Worm (Caenorhabditis elegans) whole organism, young adult: ENCODE data around the gene pro-2.

Experiments
- attf-6 ChIP-seq: fragments of 200-800 bp; sonication (Bioruptor generic); IDR thresholded peaks from 2 replicates; pipeline ENCODE4 v1.3.6; 2022; ENCODE audit warnings: missing genetic modification reagents, missing genetic modification characterization, missing compliant biosample characterization
- egl-44 ChIP-seq: fragments of 200-800 bp; sonication (Bioruptor generic); IDR thresholded peaks from 2 replicates; pipeline ENCODE4 v1.3.6; 2022; ENCODE audit warnings: missing genetic modification reagents, missing genetic modification characterization, missing compliant biosample characterization
- ets-4 ChIP-seq: fragments of 200-800 bp; sonication (Bioruptor generic); optimal IDR thresholded peaks from 2 replicates; lab custom pipeline; 2018; ENCODE audit warnings: mild to moderate bottlenecking, missing genetic modification characterization, missing compliant biosample characterization
- gei-17 ChIP-seq: fragments of 200-800 bp; sonication (Bioruptor generic); optimal IDR thresholded peaks from 2 replicates; lab custom pipeline; 2018; ENCODE audit warnings: mild to moderate bottlenecking, missing genetic modification characterization, missing compliant biosample characterization
- lin-54 ChIP-seq: fragments of 200-800 bp; sonication (Bioruptor generic); optimal IDR thresholded peaks from 2 replicates; lab custom pipeline; 2018; ENCODE audit warnings: mild to moderate bottlenecking, missing genetic modification characterization, missing compliant biosample characterization
- madf-6 ChIP-seq: fragments of 200-800 bp; sonication (Bioruptor generic); IDR thresholded peaks from 2 replicates; pipeline ENCODE4 v1.3.6; 2022; ENCODE audit warnings: missing genetic modification reagents, missing genetic modification characterization, missing compliant biosample characterization
- rpc-1 ChIP-seq, 2 experiments: fragments of 150-350 bp in 1 of 2; sonication (generic microtip) in 1 of 2; optimal IDR thresholded peaks; 2 replicates each; lab custom pipeline; 2014 to 2018; ENCODE audit warnings: missing biosample characterization in 1 of 2, missing genetic modification characterization in 1 of 2, missing genetic modification reagents in 1 of 2, missing genotype in 1 of 2
- snpc-4 ChIP-seq, 5 experiments: fragments of 150-350 bp in 1 of 5; sonication (generic microtip) in 4 of 5; optimal IDR thresholded peaks; 2 replicates each; lab custom pipeline; 2014 to 2018; ENCODE audit warnings: missing genetic modification characterization in 5 of 5, missing biosample characterization in 3 of 5, antibody characterized with exemption in 2 of 5, mild to moderate bottlenecking in 2 of 5, missing compliant biosample characterization in 2 of 5, missing genotype in 2 of 5, moderate library complexity in 2 of 5, missing genetic modification reagents in 1 of 5
- tlf-1 ChIP-seq: fragments of 200-800 bp; sonication (Bioruptor generic); optimal IDR thresholded peaks from 2 replicates; lab custom pipeline; 2018; ENCODE audit warnings: mild to moderate bottlenecking, missing genetic modification characterization, missing compliant biosample characterization

DNA sequence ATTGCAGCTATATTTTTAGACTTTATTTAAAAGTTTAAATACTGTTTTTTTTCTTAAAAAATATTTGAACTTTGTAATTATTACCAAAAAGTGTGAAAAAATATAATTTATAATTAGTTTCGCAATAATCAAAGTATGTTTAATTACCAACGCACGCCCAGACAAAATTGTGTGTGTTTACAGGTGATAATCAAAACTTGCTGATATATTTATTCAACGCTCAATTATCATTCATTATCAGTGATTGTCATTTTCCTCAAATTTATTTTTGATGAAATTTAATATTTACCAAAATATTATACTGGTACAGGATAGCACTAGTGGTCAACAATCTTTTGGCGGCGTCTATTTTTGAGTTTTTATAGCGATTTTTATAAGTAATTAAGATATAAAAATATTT is 28.1 kb upstream of the pro-2 start:
- no peak for TF ChIP-seq attf-6 (GFP tag; lab: Robert Waterston, UW)
- no peak for TF ChIP-seq snpc-4 (GFP tag; optimal IDR thresholded peaks at IDR 0.05; lab: Kevin White, UChicago)
- no peak for TF ChIP-seq snpc-4 (tag; optimal IDR thresholded peaks at IDR 0.05; lab: Kevin White, UChicago)
- no peak for TF ChIP-seq madf-6 (GFP tag; lab: Robert Waterston, UW)
- TF ChIP-seq tlf-1 (GFP tag; lab: Kevin White, UChicago), result no peak
- TF ChIP-seq ets-4 (GFP tag; lab: Kevin White, UChicago), result no peak
- no peak for TF ChIP-seq lin-54
- no peak for TF ChIP-seq egl-44 (GFP tag; lab: Robert Waterston, UW)
- no peak for TF ChIP-seq gei-17 (GFP tag; lab: Kevin White, UChicago)
- no peak for TF ChIP-seq rpc-1 (optimal IDR thresholded peaks at IDR 0.05; lab: Kevin White, UChicago)
- TF ChIP-seq rpc-1 (tag; optimal IDR thresholded peaks at IDR 0.05; lab: Kevin White, UChicago), result no peak
